Fruit fly (Drosophila melanogaster) whole organism, embryonic: Measurements from ENCODE around the gene Idi.

Source experiments
- Atf6 ChIP-seq: fragments of 200-800 bp; sonication (Bioruptor generic); IDR thresholded peaks from 2 replicates; pipeline ENCODE4 v1.3.6; 2022; ENCODE audit warnings: missing biosample characterization, missing genetic modification characterization
- CG10431 ChIP-seq: fragments of 200-800 bp; sonication (Bioruptor generic); optimal IDR thresholded peaks from 3 replicates; lab custom pipeline; 2018; ENCODE audit warnings: missing biosample characterization, mild to moderate bottlenecking, missing genetic modification characterization
- CG12391 ChIP-seq: fragments of 200-800 bp; sonication (Bioruptor generic); optimal IDR thresholded peaks from 3 replicates; lab custom pipeline; 2018; ENCODE audit warnings: missing biosample characterization, mild to moderate bottlenecking, missing genetic modification characterization, moderate library complexity
- CG14667 ChIP-seq: fragments of 200-800 bp; sonication (Bioruptor generic); IDR thresholded peaks from 2 replicates; pipeline ENCODE4 v1.3.6; 2022; ENCODE audit warnings: missing biosample characterization, missing genetic modification characterization
- CG31388 ChIP-seq: fragments of 200-800 bp; sonication (Bioruptor generic); optimal IDR thresholded peaks from 2 replicates; lab custom pipeline; 2016; ENCODE audit warnings: missing biosample characterization, missing genetic modification characterization
- CG3281 ChIP-seq: fragments of 200-800 bp; sonication (Bioruptor generic); optimal IDR thresholded peaks from 3 replicates; lab custom pipeline; 2017; ENCODE audit warnings: missing biosample characterization, mild to moderate bottlenecking, missing genetic modification characterization
- CG3995 ChIP-seq: fragments of 200-800 bp; sonication (Bioruptor generic); optimal IDR thresholded peaks from 3 replicates; lab custom pipeline; 2016; ENCODE audit warnings: missing biosample characterization, missing genetic modification characterization
- CG6654 ChIP-seq: fragments of 200-800 bp; sonication (Bioruptor generic); optimal IDR thresholded peaks from 2 replicates; lab custom pipeline; 2017; ENCODE audit warnings: missing biosample characterization, mild to moderate bottlenecking, missing genetic modification characterization
- CG9727 ChIP-seq: fragments of 200-800 bp; sonication (Bioruptor generic); optimal IDR thresholded peaks from 3 replicates; lab custom pipeline; 2017; ENCODE audit warnings: missing biosample characterization, mild to moderate bottlenecking, missing genetic modification characterization
- CkIIα-i1 ChIP-seq: fragments of 200-800 bp; sonication (Bioruptor generic); IDR thresholded peaks from 2 replicates; pipeline ENCODE4 v1.3.6; 2022; ENCODE audit warnings: missing biosample characterization, missing genetic modification characterization
- CoRest ChIP-seq: fragments of 200-800 bp; sonication (Bioruptor generic); optimal IDR thresholded peaks from 3 replicates; lab custom pipeline; 2018; ENCODE audit warnings: missing biosample characterization, mild to moderate bottlenecking, missing genetic modification characterization, moderate library complexity
- D ChIP-seq, 2 experiments: fragments of 200-800 bp in 1 of 2; fragments of >200 bp in 1 of 2; sonication (Bioruptor generic) in 1 of 2; optimal IDR thresholded peaks; 2 replicates in 1 of 2; 3 replicates in 1 of 2; lab custom pipeline; 2017; ENCODE audit warnings: mild to moderate bottlenecking in 1 of 2, missing biosample characterization in 1 of 2, missing genetic modification characterization in 1 of 2, missing genetic modification reagents in 1 of 2
- D19A ChIP-seq: fragments of 200-800 bp; optimal IDR thresholded peaks from 3 replicates; lab custom pipeline; 2019; ENCODE audit warnings: missing biosample characterization, mild to moderate bottlenecking, missing genetic modification characterization, moderate library complexity
- Dek ChIP-seq: fragments of 200-800 bp; sonication (Bioruptor generic); optimal IDR thresholded peaks from 3 replicates; lab custom pipeline; 2019; ENCODE audit warnings: missing biosample characterization, mild to moderate bottlenecking, missing genetic modification characterization, moderate library complexity
- Dp ChIP-seq: fragments of 200-800 bp; sonication (Bioruptor generic); optimal IDR thresholded peaks from 2 replicates; lab custom pipeline; 2018; ENCODE audit warnings: missing biosample characterization, mild to moderate bottlenecking, missing genetic modification characterization, moderate library complexity
- ERR ChIP-seq: fragments of 200-800 bp; sonication (Bioruptor generic); optimal IDR thresholded peaks from 2 replicates; lab custom pipeline; 2016; ENCODE audit warnings: missing biosample characterization, missing genetic modification characterization
- HLHmδ ChIP-seq: fragments of 200-800 bp; sonication (Bioruptor generic); optimal IDR thresholded peaks from 2 replicates; lab custom pipeline; 2018; ENCODE audit warnings: missing biosample characterization, mild to moderate bottlenecking, missing genetic modification characterization, moderate library complexity
- Hand ChIP-seq: fragments of 200-800 bp; sonication (Bioruptor generic); optimal IDR thresholded peaks from 2 replicates; lab custom pipeline; 2017; ENCODE audit warnings: mild to moderate bottlenecking, missing biosample characterization, missing genetic modification reagents, missing genetic modification characterization
- HmgZ ChIP-seq: fragments of 200-800 bp; sonication (Bioruptor generic); optimal IDR thresholded peaks from 2 replicates; lab custom pipeline; 2018; ENCODE audit warnings: missing biosample characterization, mild to moderate bottlenecking, missing genetic modification characterization
- Hmr ChIP-seq: fragments of 200-800 bp; sonication (Bioruptor generic); optimal IDR thresholded peaks from 3 replicates; lab custom pipeline; 2017; ENCODE audit warnings: mild to moderate bottlenecking, missing biosample characterization, missing genetic modification reagents, missing genetic modification characterization
- Hr39 ChIP-seq: fragments of >200 bp; optimal IDR thresholded peaks from 2 replicates; lab custom pipeline; 2017
- Lim3 ChIP-seq: fragments of 200-800 bp; sonication (Bioruptor generic); IDR thresholded peaks from 2 replicates; pipeline ENCODE4 v1.3.6; 2022; ENCODE audit warnings: missing biosample characterization, missing genetic modification characterization
- Med ChIP-seq: fragments of 200-800 bp; sonication (Bioruptor generic); peaks from one replicate; lab custom pipeline; 2016; ENCODE audit warnings: missing biosample characterization, missing genetic modification characterization, mild to moderate bottlenecking, inconsistent platforms, moderate library complexity
- NC2β ChIP-seq: fragments of 200-800 bp; sonication (Bioruptor generic); optimal IDR thresholded peaks from 2 replicates; lab custom pipeline; 2016; ENCODE audit warnings: missing biosample characterization, missing genetic modification characterization
- Nf-YA ChIP-seq: fragments of 200-800 bp; sonication (Bioruptor generic); IDR thresholded peaks from 2 replicates; pipeline ENCODE4 v1.3.6; 2022; ENCODE audit warnings: missing biosample characterization, missing genetic modification characterization
- Ravus ChIP-seq: fragments of 200-800 bp; sonication (Bioruptor generic); IDR thresholded peaks from 2 replicates; pipeline ENCODE4 v1.3.6; 2022; ENCODE audit warnings: missing biosample characterization, missing genetic modification characterization
- bbx ChIP-seq: fragments of 200-800 bp; sonication (Bioruptor generic); IDR thresholded peaks from 2 replicates; pipeline ENCODE4 v1.3.6; 2022; ENCODE audit warnings: missing biosample characterization, missing genetic modification characterization; ENCODE audit not compliant: partially characterized antibody
- corto ChIP-seq: fragments of 200-800 bp; sonication (Bioruptor generic); optimal IDR thresholded peaks from 2 replicates; lab custom pipeline; 2016; ENCODE audit warnings: missing biosample characterization, mild to moderate bottlenecking, missing genetic modification characterization, moderate library complexity
- dan ChIP-seq: fragments of 200-800 bp; sonication (Bioruptor generic); IDR thresholded peaks from 2 replicates; pipeline ENCODE4 v1.3.6; 2022; ENCODE audit warnings: missing biosample characterization, missing genetic modification characterization
- emc ChIP-seq: fragments of 200-800 bp; sonication (Bioruptor generic); optimal IDR thresholded peaks from 2 replicates; lab custom pipeline; 2016; ENCODE audit warnings: missing biosample characterization, missing genetic modification characterization
- eve ChIP-seq, 2 experiments: fragments of >200 bp; optimal IDR thresholded peaks; 2 replicates each; lab custom pipeline; 2017; ENCODE audit warnings: missing biosample characterization in 2 of 2, missing genetic modification characterization in 2 of 2
- gsb ChIP-seq: fragments of 200-800 bp; sonication (Bioruptor generic); IDR thresholded peaks from 2 replicates; pipeline ENCODE4 v1.3.6; 2022; ENCODE audit warnings: missing biosample characterization, missing genetic modification characterization
- her ChIP-seq: fragments of 200-800 bp; sonication (Bioruptor generic); optimal IDR thresholded peaks from 2 replicates; lab custom pipeline; 2016; ENCODE audit warnings: missing biosample characterization, missing genetic modification characterization
- jigr1 ChIP-seq: fragments of 200-800 bp; sonication (Bioruptor generic); IDR thresholded peaks from 3 replicates; pipeline ENCODE4 v1.3.6; 2022; ENCODE audit warnings: missing biosample characterization, missing genetic modification characterization
- lbe ChIP-seq: fragments of 200-800 bp; sonication (Bioruptor generic); optimal IDR thresholded peaks from 2 replicates; lab custom pipeline; 2016; ENCODE audit warnings: missing biosample characterization, mild to moderate bottlenecking, missing genetic modification characterization
- lola ChIP-seq, 3 experiments: fragments of >200 bp in 2 of 3; fragments of 200-800 bp in 1 of 3; sonication (Bioruptor generic) in 1 of 3; optimal IDR thresholded peaks; 2 replicates each; lab custom pipeline; 2017 to 2019; ENCODE audit warnings: missing biosample characterization in 3 of 3, missing genetic modification characterization in 3 of 3, mild to moderate bottlenecking in 1 of 3, moderate library complexity in 1 of 3
- nau ChIP-seq: fragments of 200-800 bp; sonication (Bioruptor generic); optimal IDR thresholded peaks from 3 replicates; lab custom pipeline; 2017; ENCODE audit warnings: missing biosample characterization, mild to moderate bottlenecking, missing genetic modification characterization, missing genetic modification reagents
- nerfin-1 ChIP-seq: fragments of 200-800 bp; sonication (Bioruptor generic); optimal IDR thresholded peaks from 3 replicates; lab custom pipeline; 2019; ENCODE audit warnings: missing biosample characterization, mild to moderate bottlenecking, missing genetic modification characterization, moderate library complexity
- otp ChIP-seq: fragments of 200-800 bp; sonication (Bioruptor generic); IDR thresholded peaks from 3 replicates; pipeline ENCODE4, ENCODE4 v1.3.6; 2022; ENCODE audit warnings: missing biosample characterization, missing genetic modification characterization
- pfk ChIP-seq: fragments of 200-800 bp; sonication (Bioruptor generic); optimal IDR thresholded peaks from 2 replicates; lab custom pipeline; 2018; ENCODE audit warnings: missing biosample characterization, mild to moderate bottlenecking, missing genetic modification characterization, moderate library complexity
- phol ChIP-seq: fragments of 200-800 bp; sonication (Bioruptor generic); optimal IDR thresholded peaks from 3 replicates; lab custom pipeline; 2018; ENCODE audit warnings: missing biosample characterization, mild to moderate bottlenecking, missing genetic modification characterization, moderate library complexity
- salm ChIP-seq: fragments of 200-800 bp; sonication (Bioruptor generic); optimal IDR thresholded peaks from 2 replicates; lab custom pipeline; 2018; ENCODE audit warnings: missing biosample characterization, mild to moderate bottlenecking, missing genetic modification characterization
- sc ChIP-seq, 3 experiments: fragments of >200 bp in 2 of 3; fragments of 200-800 bp in 1 of 3; sonication (Bioruptor generic) in 1 of 3; optimal IDR thresholded peaks; 2 replicates in 2 of 3; 3 replicates in 1 of 3; lab custom pipeline; 2017; ENCODE audit warnings: mild to moderate bottlenecking in 1 of 3, missing biosample characterization in 1 of 3, missing genetic modification characterization in 1 of 3, missing genetic modification reagents in 1 of 3
- schlank ChIP-seq: fragments of 200-800 bp; sonication (Bioruptor generic); optimal IDR thresholded peaks from 2 replicates; lab custom pipeline; 2018; ENCODE audit warnings: missing biosample characterization, mild to moderate bottlenecking, missing genetic modification characterization
- sim ChIP-seq: fragments of 200-800 bp; sonication (Bioruptor generic); IDR thresholded peaks from 2 replicates; pipeline ENCODE4 v1.3.6; 2022; ENCODE audit warnings: missing biosample characterization, missing genetic modification characterization
- slbo ChIP-seq: fragments of 200-800 bp; sonication (Bioruptor generic); IDR thresholded peaks from 2 replicates; pipeline ENCODE4 v1.3.6; 2022; ENCODE audit warnings: missing biosample characterization, missing genetic modification characterization
- sob ChIP-seq: fragments of 200-800 bp; sonication (Bioruptor generic); IDR thresholded peaks from 2 replicates; pipeline ENCODE4 v1.3.6; 2022; ENCODE audit warnings: missing biosample characterization, missing genetic modification characterization
- tin ChIP-seq: fragments of 200-800 bp; sonication (Bioruptor generic); optimal IDR thresholded peaks from 3 replicates; lab custom pipeline; 2016; ENCODE audit warnings: missing biosample characterization, missing genetic modification characterization
- z ChIP-seq: fragments of 200-800 bp; sonication (Bioruptor generic); IDR thresholded peaks from 3 replicates; pipeline ENCODE4 v1.3.6; 2022; ENCODE audit warnings: missing biosample characterization, missing genetic modification characterization
- zfh1 ChIP-seq: fragments of 200-800 bp; sonication (Bioruptor generic); IDR thresholded peaks from 3 replicates; pipeline ENCODE4 v1.3.6; 2022; ENCODE audit warnings: missing biosample characterization, missing genetic modification characterization

The Idi gene

dm6 chr3R:21263177-21263576, 6.7 kb upstream of the Idi start (continued):
- TF ChIP-seq HLHmδ (GFP tag; lab: Kevin White, UChicago) (no peak), D19A (tag; lab: Kevin White, UChicago) (no peak), jigr1 (GFP tag; lab: Robert Waterston, UW) (no peak), CoRest (peak; percentile 43), CG31388 (GFP tag; lab: Kevin White, UChicago) (no peak), lbe (GFP tag; lab: Kevin White, UChicago) (no peak), bbx (no peak), D (optimal IDR thresholded peaks at IDR 0.05; lab: Kevin White, UChicago) (no peak), D (GFP tag; optimal IDR thresholded peaks at IDR 0.05; lab: Kevin White, UChicago) (no peak), Dek (tag; lab: Kevin White, UChicago) (no peak), sim (GFP tag; lab: Robert Waterston, UW) (0 out of 2 replicates have a peak, but pooled peaks have one; percentile 7), pfk (no peak), zfh1 (GFP tag; lab: Robert Waterston, UW) (peak; percentile 53; the same call in 2 of the 3 replicates), salm (tag; lab: Kevin White, UChicago) (no peak), ERR (GFP tag; lab: Kevin White, UChicago) (no peak), CG3281 (GFP tag; lab: Kevin White, UChicago) (no peak), schlank (tag; lab: Kevin White, UChicago) (peak; percentile 9), Hr39 (lab: Kevin White, UChicago) (no peak), her (GFP tag; lab: Kevin White, UChicago) (no peak), Ravus (GFP tag; lab: Robert Waterston, UW) (no peak), NC2β (no peak), phol (tag; lab: Kevin White, UChicago) (peak; percentile 75), HmgZ (tag; lab: Kevin White, UChicago) (no peak), CG6654 (GFP tag; lab: Kevin White, UChicago) (no peak), tin (no peak), nau (GFP tag; lab: Kevin White, UChicago) (no peak), emc (no peak), Med (GFP tag; lab: Kevin White, UChicago) (peak; percentile 91), Nf-YA (GFP tag; lab: Robert Waterston, UW) (0 out of 2 replicates have a peak, but pooled peaks have one; percentile 38), CG12391 (tag; lab: Kevin White, UChicago) (peak; percentile 35), CG9727 (peak; percentile 44), nerfin-1 (tag; lab: Kevin White, UChicago) (peak; percentile 19), CkIIα-i1 (GFP tag; lab: Robert Waterston, UW) (no peak), CG10431 (GFP tag; lab: Kevin White, UChicago) (peak; percentile 9), sc (optimal IDR thresholded peaks at IDR 0.05; lab: Kevin White, UChicago) (no peak), sc (GFP tag; optimal IDR thresholded peaks at IDR 0.05; lab: Kevin White, UChicago) (peak; percentile 40), corto (GFP tag; lab: Kevin White, UChicago) (no peak), Hmr (GFP tag; lab: Kevin White, UChicago) (peak; percentile 43), eve (GFP tag; optimal IDR thresholded peaks at IDR 0.05; lab: Kevin White, UChicago) (no peak), Lim3 (GFP tag; lab: Robert Waterston, UW) (no peak), dan (no peak), Hand (GFP tag; lab: Kevin White, UChicago) (no peak), Atf6 (GFP tag; lab: Robert Waterston, UW) (peak; percentile 56; the same call in 1 of the 2 replicates), slbo (GFP tag; lab: Robert Waterston, UW) (no peak), lola (GFP tag; optimal IDR thresholded peaks at IDR 0.05; lab: Kevin White, UChicago) (no peak), otp (GFP tag; lab: Robert Waterston, UW) (peak; percentile 68; the same call in 2 of the 3 replicates), sob (GFP tag; lab: Robert Waterston, UW) (peak; percentile 66), Dp (GFP tag; lab: Kevin White, UChicago) (no peak), CG14667 (GFP tag; lab: Robert Waterston, UW) (no peak), CG3995 (no peak), z (GFP tag; lab: Robert Waterston, UW) (no peak), gsb (peak; percentile 38; the same call in 1 of the 2 replicates)
